Worm (Caenorhabditis elegans) whole organism, L1 larva: ENCODE data around the gene bca-1.

Source experiments
- ceh-63 ChIP-seq: fragments of 200-800 bp; sonication (Bioruptor generic); optimal IDR thresholded peaks from 2 replicates; lab custom pipeline; 2018; ENCODE audit warnings: mild to moderate bottlenecking, missing genetic modification characterization, missing compliant biosample characterization
- mdl-1 ChIP-seq, 2 experiments: fragments of 150-350 bp; optimal IDR thresholded peaks; 2 replicates each; lab custom pipeline; 2014 to 2017; ENCODE audit warnings: missing biosample characterization in 2 of 2, missing genetic modification characterization in 2 of 2, inconsistent platforms in 1 of 2
- nhr-237 ChIP-seq: fragments of 150-350 bp; optimal IDR thresholded peaks from 2 replicates; lab custom pipeline; 2014; ENCODE audit warnings: missing biosample characterization, missing genetic modification characterization
- nhr-71 ChIP-seq: sonication (generic microtip); optimal IDR thresholded peaks from 2 replicates; lab custom pipeline; 2016; ENCODE audit warnings: mild to moderate bottlenecking, missing genetic modification characterization, moderate library complexity, missing compliant biosample characterization
- pqm-1 ChIP-seq: sonication (generic microtip); optimal IDR thresholded peaks from 3 replicates; lab custom pipeline; 2017; ENCODE audit warnings: missing biosample characterization, missing genetic modification characterization
- snu-23 ChIP-seq: sonication (generic microtip); optimal IDR thresholded peaks from 2 replicates; lab custom pipeline; 2016; ENCODE audit warnings: missing genetic modification characterization, missing compliant biosample characterization
- swsn-7 ChIP-seq: sonication (generic microtip); optimal IDR thresholded peaks from 2 replicates; lab custom pipeline; 2016; ENCODE audit warnings: missing genetic modification characterization, missing compliant biosample characterization
- tbx-2 ChIP-seq: sonication (generic microtip); optimal IDR thresholded peaks from 2 replicates; lab custom pipeline; 2016; ENCODE audit warnings: missing genetic modification characterization, missing compliant biosample characterization
- unc-130 ChIP-seq: fragments of 150-350 bp; optimal IDR thresholded peaks from 2 replicates; lab custom pipeline; 2017; ENCODE audit warnings: missing biosample characterization, missing genetic modification characterization, inconsistent platforms
- unc-62 ChIP-seq: fragments of 150-350 bp; optimal IDR thresholded peaks from 2 replicates; lab custom pipeline; 2014; ENCODE audit warnings: missing biosample characterization, missing genetic modification reagents, missing genetic modification characterization

DNA sequence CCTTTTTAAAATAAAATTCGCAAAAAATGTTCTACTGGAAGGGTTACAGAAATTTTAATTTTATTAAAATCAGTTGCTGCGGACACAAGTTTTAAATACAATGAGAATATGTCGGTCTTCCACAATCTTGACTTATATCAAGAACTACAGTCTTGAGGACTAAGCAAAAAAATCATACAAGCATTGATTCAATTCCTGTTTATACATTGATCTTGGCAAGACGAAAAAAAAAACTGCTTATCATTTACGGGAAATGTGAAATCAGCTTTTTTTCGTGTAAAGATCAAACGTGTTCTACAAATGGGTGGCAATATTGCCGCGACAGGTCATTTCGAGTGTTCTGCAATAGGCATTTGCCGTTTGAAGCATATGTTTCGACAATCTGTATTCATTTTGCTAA lies 19.8 kb downstream of the bca-1 start, which contains the start of gene T13C5.2:
- no peak for TF ChIP-seq nhr-71 (tag; lab: Kevin White, UChicago)
- TF ChIP-seq unc-62 (GFP tag; lab: Kevin White, UChicago), result no peak
- no peak for TF ChIP-seq ceh-63
- no peak for TF ChIP-seq swsn-7 (tag; lab: Kevin White, UChicago)
- TF ChIP-seq mdl-1 (tag; optimal IDR thresholded peaks at IDR 0.05; lab: Kevin White, UChicago), result no peak
- TF ChIP-seq tbx-2 (tag; lab: Kevin White, UChicago), result no peak
- TF ChIP-seq unc-130, result no peak
- no peak for TF ChIP-seq snu-23
- TF ChIP-seq nhr-237 (tag; lab: Kevin White, UChicago), result no peak
- TF ChIP-seq pqm-1, result no peak
